Fruit fly (Drosophila melanogaster): ENCODE data around the gene CG42717.

The CG42717 gene

DNA sequence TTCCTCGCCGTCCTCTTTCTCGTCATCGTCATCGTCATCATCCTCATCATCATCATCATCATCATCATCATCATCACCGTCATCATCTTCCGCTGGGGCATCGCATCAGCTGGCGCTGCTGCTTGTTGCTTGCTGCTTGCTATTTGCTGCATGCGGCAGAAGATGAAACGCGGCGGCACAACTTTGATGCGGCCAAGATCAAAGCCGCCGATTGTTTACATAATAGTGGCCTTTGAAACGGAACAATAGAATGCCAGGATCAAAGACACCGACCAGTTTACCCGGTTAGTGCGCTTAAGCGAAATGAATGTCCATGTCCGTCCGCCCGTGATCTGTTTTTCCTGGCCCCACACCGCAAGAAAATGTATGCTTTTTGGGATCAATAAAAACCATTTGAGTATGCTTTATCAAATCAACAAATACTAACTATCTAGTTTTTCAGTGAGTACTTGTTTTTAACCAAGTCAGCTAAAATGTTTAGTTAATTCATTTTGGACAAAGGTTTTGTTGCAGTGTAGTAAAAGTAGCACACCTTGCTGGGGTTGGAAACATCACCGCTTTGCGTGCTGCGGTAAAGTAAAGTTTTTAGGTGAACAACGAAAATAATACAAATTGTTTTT lies 11.8 kb downstream of the CG42717 start (continued):
- no peak for TF ChIP-seq hb (GFP tag; IDR thresholded peaks at IDR 0.05; ENCODE audit: partially characterized antibody)
- no peak for TF ChIP-seq cad (GFP tag; optimal IDR thresholded peaks at IDR 0.05)
- peak; percentile 41 for TF ChIP-seq CG15073 (GFP tag; optimal IDR thresholded peaks at IDR 0.05)
- TF ChIP-seq CG6791 (GFP tag; IDR thresholded peaks at IDR 0.05; ENCODE audit: partially characterized antibody), result no peak
- TF ChIP-seq CG10431 (GFP tag; optimal IDR thresholded peaks at IDR 0.05), result no peak
- TF ChIP-seq Hsf (GFP tag; optimal IDR thresholded peaks at IDR 0.05), result peak; percentile 55
- peak; percentile 24 for TF ChIP-seq CoRest (tag; optimal IDR thresholded peaks at IDR 0.05)
- peak; percentile 54 for TF ChIP-seq Kr (GFP tag; optimal IDR thresholded peaks at IDR 0.05)
- TF ChIP-seq CG12659 (GFP tag; optimal IDR thresholded peaks at IDR 0.05), result no peak
- peak; percentile 12 for TF ChIP-seq Nf-YB (GFP tag; optimal IDR thresholded peaks at IDR 0.05)
- peak; percentile 80 for TF ChIP-seq CG9727 (GFP tag; optimal IDR thresholded peaks at IDR 0.05)
- peak in 1 of 2 experiments; percentile 70 for TF ChIP-seq pan (optimal IDR thresholded peaks at IDR 0.05)
- TF ChIP-seq pan (GFP tag; optimal IDR thresholded peaks at IDR 0.05 in 1 of 2, IDR thresholded peaks at IDR 0.05 in 1 of 2), result peak in 1 of 2 experiments; percentile 76
- TF ChIP-seq CG14441 (GFP tag; IDR thresholded peaks at IDR 0.05), result 0 out of 2 replicates have a peak, but pooled peaks have one; percentile 21
- TF ChIP-seq CG17361 (GFP tag; IDR thresholded peaks at IDR 0.05), result peak; percentile 70
- TF ChIP-seq gro (GFP tag; optimal IDR thresholded peaks at IDR 0.05), result no peak
- TF ChIP-seq slou (GFP tag; optimal IDR thresholded peaks at IDR 0.05), result no peak
- peak; percentile 39 for TF ChIP-seq CG12219 (GFP tag; optimal IDR thresholded peaks at IDR 0.05)
- TF ChIP-seq zen2 (GFP tag; IDR thresholded peaks at IDR 0.05; ENCODE audit: partially characterized antibody), result no peak
- no peak; the same call in 1 of the 2 replicates for TF ChIP-seq ranshi (GFP tag; IDR thresholded peaks at IDR 0.05)
- TF ChIP-seq Abd-B (GFP tag; optimal IDR thresholded peaks at IDR 0.05), result peak; percentile 27
- TF ChIP-seq h (optimal IDR thresholded peaks at IDR 0.05), result no peak
- TF ChIP-seq CG31224 (GFP tag; IDR thresholded peaks at IDR 0.05), result no peak
- TF ChIP-seq CG10274 (GFP tag; optimal IDR thresholded peaks at IDR 0.05), result no peak
- peak; percentile 65 for TF ChIP-seq D19A (tag; optimal IDR thresholded peaks at IDR 0.05)
- no peak for TF ChIP-seq Drgx (GFP tag; IDR thresholded peaks at IDR 0.05)
- no peak for TF ChIP-seq Asciz (GFP tag; optimal IDR thresholded peaks at IDR 0.05)
- TF ChIP-seq CG11085 (GFP tag; IDR thresholded peaks at IDR 0.05), result no peak
- TF ChIP-seq YL-1 (GFP tag; optimal IDR thresholded peaks at IDR 0.05), result no peak
- TF ChIP-seq phol (tag; optimal IDR thresholded peaks at IDR 0.05), result peak; percentile 76
- no peak for TF ChIP-seq toy (GFP tag; IDR thresholded peaks at IDR 0.05)
- peak; percentile 12 for TF ChIP-seq CG2116 (GFP tag; optimal IDR thresholded peaks at IDR 0.05)

- TF ChIP-seq Oaz (GFP tag; IDR thresholded peaks at IDR 0.05) (peak; percentile 28; the same call in 1 of the 2 replicates), CG17612 (GFP tag; IDR thresholded peaks at IDR 0.05) (no peak), bbx (GFP tag; IDR thresholded peaks at IDR 0.05; ENCODE audit: partially characterized antibody) (no peak), CG12219 (GFP tag; optimal IDR thresholded peaks at IDR 0.05) (no peak), wor (GFP tag; IDR thresholded peaks at IDR 0.05) (no peak), Dfd (GFP tag; optimal IDR thresholded peaks at IDR 0.05) (no peak), dmrt11E (tag; optimal IDR thresholded peaks at IDR 0.05) (peak; percentile 11), CG6175 (GFP tag; IDR thresholded peaks at IDR 0.05) (0 out of 3 replicates have a peak, but pooled peaks have one; percentile 23), Abd-B (GFP tag; optimal IDR thresholded peaks at IDR 0.05) (no peak), CG11456 (GFP tag; IDR thresholded peaks at IDR 0.05) (0 out of 3 replicates have a peak, but pooled peaks have one; percentile 59), CG12769 (tag; optimal IDR thresholded peaks at IDR 0.05) (no peak), pan (optimal IDR thresholded peaks at IDR 0.05) (peak in 1 of 2 experiments; percentile 65), pan (GFP tag; optimal IDR thresholded peaks at IDR 0.05 in 1 of 2, IDR thresholded peaks at IDR 0.05 in 1 of 2) (peak in 1 of 2 experiments; percentile 66), lola (GFP tag; optimal IDR thresholded peaks at IDR 0.05) (peak in 1 of 3 experiments; percentile 8), nom (GFP tag; optimal IDR thresholded peaks at IDR 0.05) (no peak), Ets65A (GFP tag) (peak; percentile 86), CG4360 (GFP tag; IDR thresholded peaks at IDR 0.05) (peak; percentile 60)
Measured at dm6 chr3L:16019144-16020006, 13.6 kb downstream of the CG42717 start.

Data from whole organism, embryonic.